Fruit fly (Drosophila melanogaster) whole organism, wandering third instar larva: Measurements from ENCODE around the gene CG42750.

Experiments
- Dfd ChIP-seq: fragments of >200 bp; optimal IDR thresholded peaks from 2 replicates; lab custom pipeline; 2017; ENCODE audit warnings: missing biosample characterization, missing genetic modification characterization
- Dif ChIP-seq: fragments of 200-275, 200-300 bp; sonication (Bioruptor generic); optimal IDR thresholded peaks from 2 replicates; lab custom pipeline; 2018; ENCODE audit warnings: missing biosample characterization, missing genetic modification characterization; ENCODE audit not compliant: partially characterized antibody
- Myc ChIP-seq: fragments of >200 bp; optimal IDR thresholded peaks from 2 replicates; lab custom pipeline; 2017
- Sp1 ChIP-seq: fragments of 200-800 bp; sonication (Bioruptor generic); optimal IDR thresholded peaks from 3 replicates; lab custom pipeline; 2019; ENCODE audit warnings: missing biosample characterization, mild to moderate bottlenecking, missing genetic modification characterization, moderate library complexity
- Vsx2 ChIP-seq: fragments of 200-300, 225-300 bp; sonication (Bioruptor generic); optimal IDR thresholded peaks from 2 replicates; lab custom pipeline; 2018; ENCODE audit warnings: missing biosample characterization, missing genetic modification characterization; ENCODE audit not compliant: partially characterized antibody
- fru ChIP-seq: fragments of 200-800 bp; sonication (Bioruptor generic); optimal IDR thresholded peaks from 3 replicates; lab custom pipeline; 2016; ENCODE audit warnings: missing biosample characterization, mild to moderate bottlenecking, missing genetic modification characterization

DNA sequence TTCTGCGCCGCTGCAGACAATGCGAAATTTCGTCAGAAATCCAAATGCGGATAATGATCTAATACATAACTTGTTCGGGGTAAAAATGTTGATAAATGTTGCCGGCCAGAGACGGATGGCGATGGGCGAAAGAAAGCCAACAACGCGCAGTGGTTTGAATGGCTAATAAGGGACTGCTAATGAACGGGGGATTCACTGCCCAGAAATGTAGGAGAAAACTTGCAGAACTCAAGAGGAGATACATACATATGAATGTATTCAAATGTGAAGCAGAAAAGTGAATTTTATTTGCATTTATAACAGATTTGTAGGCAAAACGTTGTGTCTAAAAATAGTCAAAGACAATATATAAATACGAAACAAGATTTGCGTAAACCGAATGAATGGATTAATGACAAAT lies 129.7 kb downstream of the CG42750 start:
- no peak for TF ChIP-seq Dfd
- no peak for TF ChIP-seq Vsx2 (GFP tag; lab: Kevin White, UChicago)
- TF ChIP-seq Dif (GFP tag; lab: Kevin White, UChicago): no peak
- TF ChIP-seq Myc (lab: Kevin White, UChicago): no peak
- TF ChIP-seq Sp1 (GFP tag; lab: Kevin White, UChicago): no peak
- no peak for TF ChIP-seq fru (GFP tag; lab: Kevin White, UChicago)
